Fruit fly (Drosophila melanogaster): ENCODE data around the gene CG14965.
A peak's percentile ranks its signal among the peaks of the same experiment; 100 is the strongest.

- TF ChIP-seq CG15336 (GFP tag; IDR thresholded peaks at IDR 0.05) = no peak
- no peak for TF ChIP-seq CG11762 (GFP tag; optimal IDR thresholded peaks at IDR 0.05; ENCODE audit: insufficient read depth)
- peak; percentile 19 for TF ChIP-seq Lpt (GFP tag; optimal IDR thresholded peaks at IDR 0.05)
- TF ChIP-seq CG3919 (GFP tag; optimal IDR thresholded peaks at IDR 0.05) = no peak
- no peak for TF ChIP-seq CG6854 (GFP tag; optimal IDR thresholded peaks at IDR 0.05)
- no peak for TF ChIP-seq CG8119 (GFP tag; IDR thresholded peaks at IDR 0.05)
- peak; percentile 11 for TF ChIP-seq CG34406 (GFP tag; optimal IDR thresholded peaks at IDR 0.05)
- no peak for TF ChIP-seq CG6276 (GFP tag; optimal IDR thresholded peaks at IDR 0.05)
- TF ChIP-seq topi (GFP tag; optimal IDR thresholded peaks at IDR 0.05) = no peak
- TF ChIP-seq Hr4 (GFP tag; optimal IDR thresholded peaks at IDR 0.05) = no peak
Observed at dm6 chr3L:3178530-3179096, 13.7 kb downstream of the CG14965 start, which contains the start of the genes MnM and Girdin.

Measured in whole organism, prepupa.